Worm (Caenorhabditis elegans) whole organism, L4/young adult: ENCODE measurements around the gene gas-1.
A peak's percentile ranks its signal among the peaks of the same experiment; 100 is the strongest.

Experiments
- W03F9.2 ChIP-seq: fragments of 150-350 bp; optimal IDR thresholded peaks from 2 replicates; lab custom pipeline; 2014; ENCODE audit warnings: missing biosample characterization, missing genetic modification characterization
- dao-5 ChIP-seq: sonication (generic microtip); optimal IDR thresholded peaks from 2 replicates; lab custom pipeline; 2016; ENCODE audit warnings: missing genotype, missing genetic modification characterization, moderate library complexity, missing compliant biosample characterization
- him-1 ChIP-seq: sonication (generic microtip); optimal IDR thresholded peaks from 2 replicates; lab custom pipeline; 2016; ENCODE audit warnings: missing genotype, missing genetic modification reagents, missing genetic modification characterization, missing compliant biosample characterization

DNA sequence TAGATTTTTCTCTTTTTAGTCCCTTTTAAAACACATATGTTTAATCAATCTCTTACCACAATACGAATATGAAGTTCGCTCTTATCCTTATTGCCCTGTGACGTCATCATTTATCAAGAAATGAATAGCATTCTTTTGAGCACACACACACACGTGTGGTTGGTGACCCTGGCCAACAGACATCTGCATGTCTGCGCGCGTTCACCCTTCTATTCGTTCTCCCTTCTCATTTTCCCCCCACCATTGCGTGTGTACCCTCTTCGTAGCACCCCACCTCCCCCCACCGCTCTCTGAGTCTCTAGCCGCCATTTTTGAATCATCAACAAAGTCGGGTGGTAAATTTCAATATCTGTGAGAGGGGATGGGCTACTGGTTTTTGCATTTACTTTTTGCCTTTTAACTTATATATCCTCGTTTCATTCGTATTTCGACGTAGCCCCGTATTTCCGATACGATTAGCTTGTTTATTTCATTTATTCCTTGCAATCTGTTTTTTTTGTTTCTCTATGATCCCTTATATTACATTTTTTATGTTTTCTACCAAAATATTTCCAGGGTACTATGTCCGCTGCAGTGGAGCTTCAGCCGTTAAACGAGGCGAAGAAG is 10.4 kb upstream of the gas-1 start, which contains the start of gene ent-2:
- TF ChIP-seq dao-5 (tag; lab: Kevin White, UChicago), result no peak
- TF ChIP-seq W03F9.2, result no peak
- TF ChIP-seq him-1, result peak; percentile 68
